Worm (Caenorhabditis elegans) whole organism, young adult: Measurements from ENCODE around the gene frpr-5.
A peak's percentile ranks its signal among the peaks of the same experiment; 100 is the strongest.

ENCODE experiments used
- B0019.2 ChIP-seq: fragments of 200-800 bp; sonication (Bioruptor generic); conservative IDR thresholded peaks from 2 replicates; pipeline ENCODE4 v1.3.6; 2022; ENCODE audit warnings: missing genetic modification reagents, missing genetic modification characterization, missing compliant biosample characterization
- B0035.1 ChIP-seq: sonication (generic microtip); optimal IDR thresholded peaks from 2 replicates; lab custom pipeline; 2016; ENCODE audit warnings: missing genetic modification characterization, mild to moderate bottlenecking, missing compliant biosample characterization, missing genotype, missing genetic modification reagents
- B0336.3 ChIP-seq: fragments of 200-800 bp; sonication (Bioruptor generic); IDR thresholded peaks from 2 replicates; pipeline ENCODE4 v1.3.6; 2022; ENCODE audit warnings: missing genetic modification characterization, missing compliant biosample characterization
- D2030.7 ChIP-seq: fragments of 200-800 bp; sonication (Bioruptor generic); IDR thresholded peaks from 2 replicates; pipeline ENCODE4 v1.3.6; 2022; ENCODE audit warnings: missing genetic modification reagents, missing genetic modification characterization, missing compliant biosample characterization
- F23B12.7 ChIP-seq: sonication (generic microtip); optimal IDR thresholded peaks from 2 replicates; lab custom pipeline; 2017; ENCODE audit warnings: missing genetic modification characterization, mild to moderate bottlenecking, missing compliant biosample characterization, antibody characterized with exemption, moderate library complexity; ENCODE audit not compliant: insufficient read depth
- F37B4.10 ChIP-seq: fragments of 200-800 bp; sonication (Bioruptor generic); IDR thresholded peaks from 2 replicates; pipeline ENCODE4 v1.3.6; 2022; ENCODE audit warnings: missing genetic modification characterization, missing compliant biosample characterization
- F55B11.4 ChIP-seq: sonication (generic microtip); optimal IDR thresholded peaks from 2 replicates; lab custom pipeline; 2016; ENCODE audit warnings: missing compliant biosample characterization, missing genetic modification characterization, borderline replicate concordance; ENCODE audit not compliant: insufficient read depth
- K12H6.12 ChIP-seq: fragments of 200-800 bp; sonication (Bioruptor generic); optimal IDR thresholded peaks from 2 replicates; lab custom pipeline; 2018; ENCODE audit warnings: mild to moderate bottlenecking, missing genetic modification characterization, missing compliant biosample characterization
- Y67H2A.10 ChIP-seq: fragments of 200-800 bp; sonication (Bioruptor generic); conservative IDR thresholded peaks from 2 replicates; pipeline ENCODE4 v1.3.6; 2022; ENCODE audit warnings: missing genetic modification reagents, missing genetic modification characterization, missing compliant biosample characterization
- Y79H2A.3 ChIP-seq: fragments of 200-800 bp; sonication (Bioruptor generic); conservative IDR thresholded peaks from 2 replicates; pipeline ENCODE4 v1.3.6; 2022; ENCODE audit warnings: missing genetic modification reagents, missing genetic modification characterization, missing compliant biosample characterization
- ZK185.1 ChIP-seq: sonication (generic microtip); optimal IDR thresholded peaks from 2 replicates; lab custom pipeline; 2016; ENCODE audit warnings: mild to moderate bottlenecking, missing genetic modification characterization, missing compliant biosample characterization; ENCODE audit not compliant: poor library complexity, severe bottlenecking
- akir-1 ChIP-seq: fragments of 200-800 bp; sonication (Bioruptor generic); optimal IDR thresholded peaks from 2 replicates; lab custom pipeline; 2018; ENCODE audit warnings: mild to moderate bottlenecking, missing genetic modification characterization, moderate library complexity, missing compliant biosample characterization
- attf-3 ChIP-seq: fragments of 200-800 bp; sonication (Bioruptor generic); conservative IDR thresholded peaks from 2 replicates; pipeline ENCODE4 v1.3.6; 2022; ENCODE audit warnings: missing genetic modification reagents, missing genetic modification characterization, missing compliant biosample characterization
- attf-5 ChIP-seq: fragments of 200-800 bp; sonication (Bioruptor generic); optimal IDR thresholded peaks from 2 replicates; lab custom pipeline; 2018; ENCODE audit warnings: mild to moderate bottlenecking, missing genetic modification characterization, missing compliant biosample characterization
- cebp-1 ChIP-seq, 2 experiments: fragments of 200-800 bp in 1 of 2; sonication (Bioruptor generic) in 1 of 2; sonication (generic microtip) in 1 of 2; IDR thresholded peaks in 1 of 2; optimal IDR thresholded peaks in 1 of 2; 2 replicates each; pipeline versions ENCODE4 v1.3.6 to Lab custom; 2017 to 2022; ENCODE audit warnings: missing compliant biosample characterization in 2 of 2, missing genetic modification characterization in 2 of 2, mild to moderate bottlenecking in 1 of 2, missing genetic modification reagents in 1 of 2, moderate library complexity in 1 of 2
- ceh-27 ChIP-seq: fragments of 200-800 bp; sonication (Bioruptor generic); optimal IDR thresholded peaks from 2 replicates; lab custom pipeline; 2018; ENCODE audit warnings: mild to moderate bottlenecking, missing genetic modification characterization, moderate library complexity, missing compliant biosample characterization
- ceh-91 ChIP-seq: fragments of 200-800 bp; sonication (Bioruptor generic); IDR thresholded peaks from 2 replicates; pipeline ENCODE4 v1.3.6; 2022; ENCODE audit warnings: missing genetic modification reagents, missing genetic modification characterization, missing compliant biosample characterization
- dpff-1 ChIP-seq: sonication (generic microtip); optimal IDR thresholded peaks from 2 replicates; lab custom pipeline; 2017; ENCODE audit warnings: mild to moderate bottlenecking, missing genetic modification characterization, missing compliant biosample characterization
- dpl-1 ChIP-seq: fragments of 150-350 bp; optimal IDR thresholded peaks from 2 replicates; lab custom pipeline; 2014; ENCODE audit warnings: missing biosample characterization, missing genetic modification reagents, missing genetic modification characterization
- ekl-4 ChIP-seq: fragments of 200-800 bp; sonication (Bioruptor generic); IDR thresholded peaks from 2 replicates; pipeline ENCODE4 v1.3.6; 2022; ENCODE audit warnings: missing genetic modification reagents, missing genetic modification characterization, missing compliant biosample characterization
- hmg-1.2 ChIP-seq: fragments of 200-800 bp; sonication (Bioruptor generic); IDR thresholded peaks from 2 replicates; pipeline ENCODE4 v1.3.6; 2022; ENCODE audit warnings: missing genetic modification reagents, missing genetic modification characterization, missing compliant biosample characterization
- hsf-1 ChIP-seq: fragments of 200-800 bp; sonication (Bioruptor generic); IDR thresholded peaks from 2 replicates; pipeline ENCODE4 v1.3.6; 2022; ENCODE audit warnings: missing genetic modification reagents, missing genetic modification characterization, missing compliant biosample characterization
- let-526 ChIP-seq: fragments of 200-800 bp; sonication (Bioruptor generic); IDR thresholded peaks from 2 replicates; pipeline ENCODE4 v1.3.6; 2022; ENCODE audit warnings: missing genetic modification reagents, missing genetic modification characterization, missing compliant biosample characterization
- lin-35 ChIP-seq, 3 experiments: fragments of 150-350 bp in 2 of 3; sonication (generic microtip) in 1 of 3; optimal IDR thresholded peaks; 2 replicates each; lab custom pipeline; 2014 to 2018; ENCODE audit warnings: missing biosample characterization in 3 of 3, missing genetic modification characterization in 3 of 3, missing genetic modification reagents in 3 of 3
- lin-40 ChIP-seq: sonication (generic microtip); optimal IDR thresholded peaks from 2 replicates; lab custom pipeline; 2016; ENCODE audit warnings: missing genetic modification characterization, mild to moderate bottlenecking, missing compliant biosample characterization, missing genotype, missing genetic modification reagents
- lir-1 ChIP-seq: fragments of 200-800 bp; sonication (Bioruptor generic); conservative IDR thresholded peaks from 2 replicates; pipeline ENCODE4 v1.3.6; 2022; ENCODE audit warnings: missing genetic modification reagents, missing genetic modification characterization, missing compliant biosample characterization
- madf-10 ChIP-seq: sonication (generic microtip); optimal IDR thresholded peaks from 2 replicates; lab custom pipeline; 2016; ENCODE audit warnings: mild to moderate bottlenecking, missing genetic modification characterization, missing compliant biosample characterization
- mcd-1 ChIP-seq: fragments of 200-800 bp; sonication (Bioruptor generic); IDR thresholded peaks from 2 replicates; pipeline ENCODE4 v1.3.6; 2022; ENCODE audit warnings: missing genetic modification reagents, missing genetic modification characterization, missing compliant biosample characterization
- mes-4 ChIP-seq: sonication (generic microtip); optimal IDR thresholded peaks from 2 replicates; lab custom pipeline; 2016; ENCODE audit warnings: missing genotype, missing genetic modification characterization, missing compliant biosample characterization
- nhr-80 ChIP-seq: sonication (generic microtip); optimal IDR thresholded peaks from 2 replicates; lab custom pipeline; 2016; ENCODE audit warnings: missing genetic modification characterization, missing compliant biosample characterization
- pha-4 ChIP-seq: fragments of 150-350 bp; sonication (generic microtip); optimal IDR thresholded peaks from 2 replicates; lab custom pipeline; 2014; ENCODE audit warnings: missing biosample characterization, missing genetic modification reagents, missing genetic modification characterization
- rcor-1 ChIP-seq: fragments of 200-800 bp; sonication (Bioruptor generic); IDR thresholded peaks from 2 replicates; pipeline ENCODE4 v1.3.6; 2022; ENCODE audit warnings: missing genetic modification reagents, missing genetic modification characterization, missing compliant biosample characterization
- snpc-1.3 ChIP-seq: sonication (generic microtip); optimal IDR thresholded peaks from 2 replicates; lab custom pipeline; 2017; ENCODE audit warnings: missing genetic modification characterization, mild to moderate bottlenecking, missing compliant biosample characterization, antibody characterized with exemption, moderate library complexity, missing genotype, missing genetic modification reagents; ENCODE audit not compliant: insufficient read depth
- snpc-4 ChIP-seq, 5 experiments: fragments of 150-350 bp in 1 of 5; sonication (generic microtip) in 4 of 5; optimal IDR thresholded peaks; 2 replicates each; lab custom pipeline; 2014 to 2018; ENCODE audit warnings: missing genetic modification characterization in 5 of 5, missing biosample characterization in 3 of 5, antibody characterized with exemption in 2 of 5, mild to moderate bottlenecking in 2 of 5, missing compliant biosample characterization in 2 of 5, missing genotype in 2 of 5, moderate library complexity in 2 of 5, missing genetic modification reagents in 1 of 5
- somi-1 ChIP-seq: fragments of 200-800 bp; sonication (Bioruptor generic); optimal IDR thresholded peaks from 2 replicates; lab custom pipeline; 2018; ENCODE audit warnings: mild to moderate bottlenecking, missing genetic modification characterization, missing compliant biosample characterization
- tbp1 ChIP-seq: fragments of 200-800 bp; sonication (Bioruptor generic); optimal IDR thresholded peaks from 2 replicates; lab custom pipeline; 2018; ENCODE audit warnings: mild to moderate bottlenecking, missing genetic modification characterization, missing compliant biosample characterization
- tbx-9 ChIP-seq: sonication (generic microtip); optimal IDR thresholded peaks from 2 replicates; lab custom pipeline; 2016; ENCODE audit warnings: borderline replicate concordance, missing genetic modification characterization, inconsistent platforms, missing compliant biosample characterization
- tlf-1 ChIP-seq: fragments of 200-800 bp; sonication (Bioruptor generic); optimal IDR thresholded peaks from 2 replicates; lab custom pipeline; 2018; ENCODE audit warnings: mild to moderate bottlenecking, missing genetic modification characterization, missing compliant biosample characterization
- unc-130 ChIP-seq: sonication (generic microtip); optimal IDR thresholded peaks from 2 replicates; lab custom pipeline; 2016; ENCODE audit warnings: missing genetic modification reagents, missing genetic modification characterization, missing compliant biosample characterization
- zim-3 ChIP-seq: sonication (generic microtip); optimal IDR thresholded peaks from 2 replicates; lab custom pipeline; 2017; ENCODE audit warnings: mild to moderate bottlenecking, missing genetic modification characterization, moderate library complexity, missing compliant biosample characterization
- ztf-25 ChIP-seq: fragments of 200-800 bp; sonication (Bioruptor generic); IDR thresholded peaks from 2 replicates; pipeline ENCODE4 v1.3.6; 2022; ENCODE audit warnings: missing genetic modification reagents, missing genetic modification characterization, missing compliant biosample characterization
- ztf-3 ChIP-seq: fragments of 200-800 bp; sonication (Bioruptor generic); optimal IDR thresholded peaks from 2 replicates; lab custom pipeline; 2018; ENCODE audit warnings: mild to moderate bottlenecking, missing genetic modification characterization, missing compliant biosample characterization

The frpr-5 gene

ce11 chrV:13556297-13556696 is 20.4 kb upstream of the frpr-5 start, which contains the start of gene C56A3.6:
Gene C56A3.6 (minus strand): TSS chrV:13556397.
- TF ChIP-seq snpc-4 (GFP tag; optimal IDR thresholded peaks at IDR 0.05; lab: Kevin White, UChicago) (no peak), snpc-4 (tag; optimal IDR thresholded peaks at IDR 0.05; lab: Kevin White, UChicago) (no peak), snpc-1.3 (no peak), mes-4 (tag; lab: Kevin White, UChicago) (no peak), B0336.3 (no peak), F23B12.7 (tag; lab: Kevin White, UChicago) (no peak), dpl-1 (GFP tag; lab: Kevin White, UChicago) (no peak), lin-35 (GFP tag; optimal IDR thresholded peaks at IDR 0.05; lab: Kevin White, UChicago) (no peak), tbx-9 (tag; lab: Kevin White, UChicago) (no peak), attf-5 (GFP tag; lab: Kevin White, UChicago) (no peak), B0035.1 (tag; lab: Kevin White, UChicago) (no peak), pha-4 (tag; lab: Kevin White, UChicago) (no peak)

ce11 chrV:13551601-13552000 is 15.7 kb upstream of the frpr-5 start, which contains the start of the genes C56A3.4 and C56A3.5:
Gene C56A3.4 (minus strand): TSS chrV:13551754.
Gene C56A3.5 (plus strand): TSS chrV:13551967.
- TF ChIP-seq attf-3 (GFP tag; lab: Robert Waterston, UW) (0 out of 2 replicates have a peak, but pooled peaks have one; percentile 29), K12H6.12 (tag; lab: Kevin White, UChicago) (peak; percentile 27), hmg-1.2 (GFP tag; lab: Robert Waterston, UW) (0 out of 2 replicates have a peak, but pooled peaks have one; percentile 21), tbp1 (no peak), nhr-80 (tag; lab: Kevin White, UChicago) (peak; percentile 26), ztf-25 (GFP tag; lab: Robert Waterston, UW) (0 out of 2 replicates have a peak, but pooled peaks have one; percentile 10), zim-3 (tag; lab: Kevin White, UChicago) (no peak), mcd-1 (GFP tag; lab: Robert Waterston, UW) (peak; percentile 60), akir-1 (no peak), unc-130 (GFP tag; lab: Kevin White, UChicago) (peak; percentile 28), cebp-1 (GFP tag; IDR thresholded peaks at IDR 0.05; lab: Robert Waterston, UW) (peak; percentile 92), cebp-1 (tag; optimal IDR thresholded peaks at IDR 0.05; lab: Kevin White, UChicago) (peak; percentile 99), ceh-27 (GFP tag; lab: Kevin White, UChicago) (peak; percentile 58), lin-40 (peak; percentile 4), Y79H2A.3 (GFP tag; lab: Robert Waterston, UW) (no peak), F55B11.4 (no peak), D2030.7 (GFP tag; lab: Robert Waterston, UW) (0 out of 2 replicates have a peak, but pooled peaks have one; percentile 26), lin-35 (GFP tag; optimal IDR thresholded peaks at IDR 0.05; lab: Kevin White, UChicago) (peak in 1 of 3 experiments; percentile 20), F23B12.7 (tag; lab: Kevin White, UChicago) (no peak), snpc-4 (GFP tag; optimal IDR thresholded peaks at IDR 0.05; lab: Kevin White, UChicago) (no peak), snpc-4 (tag; optimal IDR thresholded peaks at IDR 0.05; lab: Kevin White, UChicago) (peak in 1 of 4 experiments; percentile 14), tlf-1 (GFP tag; lab: Kevin White, UChicago) (no peak), hsf-1 (GFP tag; lab: Robert Waterston, UW) (no peak), ZK185.1 (tag; lab: Kevin White, UChicago) (peak; percentile 48), attf-5 (GFP tag; lab: Kevin White, UChicago) (peak; percentile 53), let-526 (GFP tag; lab: Robert Waterston, UW) (peak; percentile 63; the same call in 1 of the 2 replicates)

- no peak for TF ChIP-seq ztf-3 (GFP tag; lab: Kevin White, UChicago)
- TF ChIP-seq lin-40: no peak
- no peak for TF ChIP-seq hmg-1.2 (GFP tag; lab: Robert Waterston, UW)
- no peak for TF ChIP-seq zim-3 (tag; lab: Kevin White, UChicago)
- TF ChIP-seq tbx-9 (tag; lab: Kevin White, UChicago): no peak
- no peak for TF ChIP-seq B0019.2 (GFP tag; lab: Robert Waterston, UW)
- no peak for TF ChIP-seq ceh-91
- TF ChIP-seq lir-1 (GFP tag; lab: Robert Waterston, UW): no peak
- no peak for TF ChIP-seq F37B4.10 (GFP tag; lab: Robert Waterston, UW)
- TF ChIP-seq rcor-1: no peak
- no peak for TF ChIP-seq F23B12.7 (tag; lab: Kevin White, UChicago)
- no peak for TF ChIP-seq dpff-1
- no peak for TF ChIP-seq ekl-4 (GFP tag; lab: Robert Waterston, UW)
- TF ChIP-seq Y67H2A.10 (GFP tag; lab: Robert Waterston, UW): no peak
- TF ChIP-seq madf-10 (tag; lab: Kevin White, UChicago): no peak
- TF ChIP-seq somi-1 (GFP tag; lab: Kevin White, UChicago): no peak
Observed at ce11 chrV:13532469-13532868, 3.4 kb downstream of the frpr-5 start.
